Worm (Caenorhabditis elegans): Measurements from ENCODE around the gene cyn-17.

- TF ChIP-seq elt-3 (tag; optimal IDR thresholded peaks at IDR 0.05) (no peak), ZK546.5 (tag; optimal IDR thresholded peaks at IDR 0.05) (no peak), lin-13 (GFP tag; optimal IDR thresholded peaks at IDR 0.05) (no peak), lsy-2 (tag; optimal IDR thresholded peaks at IDR 0.05) (peak in 1 of 2 experiments; percentile 43), unc-39 (tag; optimal IDR thresholded peaks at IDR 0.05) (no peak), mab-5 (tag; optimal IDR thresholded peaks at IDR 0.05) (no peak)
Observed at ce11 chrV:5779984-5780383, 19.5 kb upstream of the cyn-17 start.

Measured in whole organism, L2 larva.